Worm (Caenorhabditis elegans) whole organism, young adult: ENCODE measurements around the gene F14D2.15.

ENCODE experiments used
- B0261.1 ChIP-seq: sonication (generic microtip); optimal IDR thresholded peaks from 2 replicates; lab custom pipeline; 2016; ENCODE audit warnings: mild to moderate bottlenecking, missing genetic modification characterization, moderate library complexity, missing compliant biosample characterization
- C06A6.2 ChIP-seq: fragments of 200-800 bp; sonication (Bioruptor generic); conservative IDR thresholded peaks from 2 replicates; pipeline ENCODE4 v1.3.6; 2022; ENCODE audit warnings: missing genetic modification characterization, missing compliant biosample characterization
- F10E7.11 ChIP-seq: sonication (generic microtip); optimal IDR thresholded peaks from 2 replicates; lab custom pipeline; 2017; ENCODE audit warnings: mild to moderate bottlenecking, missing genetic modification characterization, moderate library complexity, missing compliant biosample characterization
- F22D6.2 ChIP-seq: sonication (generic microtip); optimal IDR thresholded peaks from 2 replicates; lab custom pipeline; 2016; ENCODE audit warnings: mild to moderate bottlenecking, missing genetic modification characterization, missing compliant biosample characterization
- F57C9.4 ChIP-seq: sonication (generic microtip); optimal IDR thresholded peaks from 2 replicates; lab custom pipeline; 2017; ENCODE audit warnings: mild to moderate bottlenecking, missing genetic modification characterization, missing compliant biosample characterization
- K11D2.4 ChIP-seq: fragments of 200-800 bp; sonication (Bioruptor generic); IDR thresholded peaks from 2 replicates; pipeline ENCODE4 v1.3.6; 2022; ENCODE audit warnings: missing genetic modification reagents, missing genetic modification characterization, missing compliant biosample characterization
- T26A5.8 ChIP-seq: sonication (generic microtip); optimal IDR thresholded peaks from 2 replicates; lab custom pipeline; 2016; ENCODE audit warnings: missing genetic modification characterization, missing compliant biosample characterization
- Y67H2A.10 ChIP-seq: fragments of 200-800 bp; sonication (Bioruptor generic); conservative IDR thresholded peaks from 2 replicates; pipeline ENCODE4 v1.3.6; 2022; ENCODE audit warnings: missing genetic modification reagents, missing genetic modification characterization, missing compliant biosample characterization
- Y95B8A.8 ChIP-seq: fragments of 200-800 bp; sonication (Bioruptor generic); IDR thresholded peaks from 2 replicates; pipeline ENCODE4 v1.3.6; 2022; ENCODE audit warnings: missing genetic modification reagents, missing genetic modification characterization, missing compliant biosample characterization
- aptf-2 ChIP-seq: fragments of 200-800 bp; sonication (Bioruptor generic); conservative IDR thresholded peaks from 2 replicates; pipeline ENCODE4 v1.3.6; 2022; ENCODE audit warnings: missing genetic modification reagents, missing genetic modification characterization, missing compliant biosample characterization
- aptf-3 ChIP-seq: fragments of 200-800 bp; sonication (Bioruptor generic); IDR thresholded peaks from 2 replicates; pipeline ENCODE4 v1.3.6; 2022; ENCODE audit warnings: missing genetic modification characterization, missing compliant biosample characterization
- attf-3 ChIP-seq: fragments of 200-800 bp; sonication (Bioruptor generic); conservative IDR thresholded peaks from 2 replicates; pipeline ENCODE4 v1.3.6; 2022; ENCODE audit warnings: missing genetic modification reagents, missing genetic modification characterization, missing compliant biosample characterization
- attf-5 ChIP-seq: fragments of 200-800 bp; sonication (Bioruptor generic); optimal IDR thresholded peaks from 2 replicates; lab custom pipeline; 2018; ENCODE audit warnings: mild to moderate bottlenecking, missing genetic modification characterization, missing compliant biosample characterization
- cebp-1 ChIP-seq, 2 experiments: fragments of 200-800 bp in 1 of 2; sonication (Bioruptor generic) in 1 of 2; sonication (generic microtip) in 1 of 2; IDR thresholded peaks in 1 of 2; optimal IDR thresholded peaks in 1 of 2; 2 replicates each; pipeline versions ENCODE4 v1.3.6 to Lab custom; 2017 to 2022; ENCODE audit warnings: missing compliant biosample characterization in 2 of 2, missing genetic modification characterization in 2 of 2, mild to moderate bottlenecking in 1 of 2, missing genetic modification reagents in 1 of 2, moderate library complexity in 1 of 2
- ceh-27 ChIP-seq: fragments of 200-800 bp; sonication (Bioruptor generic); optimal IDR thresholded peaks from 2 replicates; lab custom pipeline; 2018; ENCODE audit warnings: mild to moderate bottlenecking, missing genetic modification characterization, moderate library complexity, missing compliant biosample characterization
- ceh-79 ChIP-seq: sonication (generic microtip); optimal IDR thresholded peaks from 2 replicates; lab custom pipeline; 2017; ENCODE audit warnings: mild to moderate bottlenecking, missing genetic modification characterization, missing compliant biosample characterization
- chd-7 ChIP-seq: sonication (generic microtip); optimal IDR thresholded peaks from 2 replicates; lab custom pipeline; 2016; ENCODE audit warnings: mild to moderate bottlenecking, missing genetic modification characterization, moderate library complexity, missing compliant biosample characterization
- die-1 ChIP-seq: sonication (generic microtip); optimal IDR thresholded peaks from 2 replicates; lab custom pipeline; 2016; ENCODE audit warnings: missing genotype, mild to moderate bottlenecking, missing genetic modification characterization, missing compliant biosample characterization
- efl-1 ChIP-seq: fragments of 150-350 bp; optimal IDR thresholded peaks from 2 replicates; lab custom pipeline; 2014; ENCODE audit warnings: missing biosample characterization, missing genetic modification reagents, missing genetic modification characterization
- let-526 ChIP-seq: fragments of 200-800 bp; sonication (Bioruptor generic); IDR thresholded peaks from 2 replicates; pipeline ENCODE4 v1.3.6; 2022; ENCODE audit warnings: missing genetic modification reagents, missing genetic modification characterization, missing compliant biosample characterization
- lin-26 ChIP-seq: fragments of 200-800 bp; sonication (Bioruptor generic); IDR thresholded peaks from 2 replicates; pipeline ENCODE4 v1.3.6; 2022; ENCODE audit warnings: missing genetic modification reagents, missing genetic modification characterization, missing compliant biosample characterization
- madf-6 ChIP-seq: fragments of 200-800 bp; sonication (Bioruptor generic); IDR thresholded peaks from 2 replicates; pipeline ENCODE4 v1.3.6; 2022; ENCODE audit warnings: missing genetic modification reagents, missing genetic modification characterization, missing compliant biosample characterization
- mel-28 ChIP-seq: sonication (generic microtip); optimal IDR thresholded peaks from 2 replicates; lab custom pipeline; 2016; ENCODE audit warnings: borderline replicate concordance, mild to moderate bottlenecking, missing genetic modification characterization, missing compliant biosample characterization
- mxl-1 ChIP-seq: sonication (generic microtip); optimal IDR thresholded peaks from 2 replicates; lab custom pipeline; 2016; ENCODE audit warnings: missing genetic modification characterization, missing compliant biosample characterization
- nfya-2 ChIP-seq: fragments of 200-800 bp; sonication (Bioruptor generic); IDR thresholded peaks from 2 replicates; pipeline ENCODE4 v1.3.6; 2022; ENCODE audit warnings: missing genetic modification reagents, missing genetic modification characterization, missing compliant biosample characterization
- nfyb-1 ChIP-seq: fragments of 200-800 bp; sonication (Bioruptor generic); IDR thresholded peaks from 2 replicates; pipeline ENCODE4 v1.3.6; 2022; ENCODE audit warnings: missing genetic modification reagents, missing genetic modification characterization, missing compliant biosample characterization
- nhr-120 ChIP-seq: fragments of 200-800 bp; sonication (Bioruptor generic); IDR thresholded peaks from 2 replicates; pipeline ENCODE4 v1.3.6; 2022; ENCODE audit warnings: missing genetic modification characterization, missing compliant biosample characterization
- nhr-179 ChIP-seq: sonication (generic microtip); optimal IDR thresholded peaks from 2 replicates; lab custom pipeline; 2016; ENCODE audit warnings: mild to moderate bottlenecking, missing genetic modification characterization, missing compliant biosample characterization
- pha-4 ChIP-seq: fragments of 150-350 bp; sonication (generic microtip); optimal IDR thresholded peaks from 2 replicates; lab custom pipeline; 2014; ENCODE audit warnings: missing biosample characterization, missing genetic modification reagents, missing genetic modification characterization
- sdz-38 ChIP-seq: sonication (generic microtip); optimal IDR thresholded peaks from 2 replicates; lab custom pipeline; 2016; ENCODE audit warnings: missing genotype, missing genetic modification characterization, missing compliant biosample characterization
- snpc-1.1 ChIP-seq: sonication (generic microtip); optimal IDR thresholded peaks from 2 replicates; lab custom pipeline; 2017; ENCODE audit warnings: missing genetic modification characterization, mild to moderate bottlenecking, missing compliant biosample characterization, antibody characterized with exemption, moderate library complexity, missing genotype, missing genetic modification reagents; ENCODE audit not compliant: insufficient read depth
- somi-1 ChIP-seq: fragments of 200-800 bp; sonication (Bioruptor generic); optimal IDR thresholded peaks from 2 replicates; lab custom pipeline; 2018; ENCODE audit warnings: mild to moderate bottlenecking, missing genetic modification characterization, missing compliant biosample characterization
- tbp1 ChIP-seq: fragments of 200-800 bp; sonication (Bioruptor generic); optimal IDR thresholded peaks from 2 replicates; lab custom pipeline; 2018; ENCODE audit warnings: mild to moderate bottlenecking, missing genetic modification characterization, missing compliant biosample characterization
- xnd-1 ChIP-seq: sonication (generic microtip); optimal IDR thresholded peaks from 2 replicates; lab custom pipeline; 2016; ENCODE audit warnings: missing genotype, missing genetic modification reagents, missing genetic modification characterization, missing compliant biosample characterization
- ztf-26 ChIP-seq: sonication (generic microtip); optimal IDR thresholded peaks from 2 replicates; lab custom pipeline; 2017; ENCODE audit warnings: missing genetic modification characterization, missing compliant biosample characterization
- ztf-28 ChIP-seq: fragments of 200-800 bp; sonication (Bioruptor generic); IDR thresholded peaks from 2 replicates; pipeline ENCODE4 v1.3.6; 2022; ENCODE audit warnings: missing genetic modification reagents, missing genetic modification characterization, missing compliant biosample characterization

Gene F14D2.15

DNA sequence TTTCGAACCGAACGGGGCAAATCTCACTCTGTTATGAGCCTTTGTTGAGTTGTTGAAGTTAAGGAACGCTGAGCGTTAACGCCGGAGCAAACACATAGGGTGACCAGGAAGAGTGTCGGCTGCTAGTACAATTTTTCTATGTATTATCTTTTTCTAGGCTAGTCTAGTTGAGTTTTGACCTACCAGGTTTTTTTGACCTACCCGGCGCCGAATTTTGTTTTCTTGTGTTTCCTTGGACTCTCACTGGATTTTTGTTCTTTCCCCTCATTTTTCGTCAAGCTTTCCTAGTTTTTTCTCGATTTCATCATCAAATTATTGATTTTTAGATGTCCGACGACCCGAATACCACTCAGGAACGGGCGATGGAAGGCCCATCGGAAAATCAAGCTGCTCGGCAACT is 37.9 kb upstream of the F14D2.15 start, which contains the start of gene T06D4.1 (continued):
- no peak for TF ChIP-seq attf-5 (GFP tag; lab: Kevin White, UChicago)
- TF ChIP-seq die-1 = no peak
- TF ChIP-seq sdz-38 (tag; lab: Kevin White, UChicago) = no peak
- TF ChIP-seq F22D6.2 (tag; lab: Kevin White, UChicago) = no peak
- TF ChIP-seq madf-6 (GFP tag; lab: Robert Waterston, UW) = peak; percentile 69
- no peak for TF ChIP-seq xnd-1 (tag; lab: Kevin White, UChicago)
- no peak for TF ChIP-seq ceh-79 (tag; lab: Kevin White, UChicago)
- TF ChIP-seq lin-26 (GFP tag; lab: Robert Waterston, UW) = no peak
- no peak for TF ChIP-seq ztf-26 (tag; lab: Kevin White, UChicago)
- TF ChIP-seq tbp1 (GFP tag; lab: Kevin White, UChicago) = no peak
- peak; percentile 80 for TF ChIP-seq efl-1 (GFP tag; lab: Kevin White, UChicago)
- TF ChIP-seq chd-7 (tag; lab: Kevin White, UChicago) = no peak

DNA sequence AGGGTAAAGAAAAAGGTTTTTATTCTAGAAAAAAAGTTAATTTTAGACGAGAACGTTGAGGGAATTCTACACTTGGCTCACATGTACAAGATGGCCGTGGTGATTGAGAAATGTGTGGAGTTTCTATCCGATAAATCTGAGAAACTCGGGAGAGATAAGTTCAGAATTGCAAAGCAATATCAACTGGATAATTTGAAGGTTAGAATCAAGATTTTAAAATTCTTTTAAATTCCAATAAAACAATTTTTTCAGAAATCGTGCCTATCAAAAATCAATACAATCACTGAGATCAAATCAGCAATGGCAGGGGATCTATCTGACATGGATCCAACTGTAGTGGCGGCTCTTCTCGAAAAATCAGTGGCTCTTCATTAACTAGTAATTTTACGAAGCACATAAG is 34.7 kb upstream of the F14D2.15 start, which contains the start of gene Y49F6C.2:
Gene Y49F6C.2 (plus strand): TSS at position 301 of the 400 bp plus-strand sequence.
- TF ChIP-seq mel-28 (no peak), xnd-1 (tag; lab: Kevin White, UChicago) (no peak), attf-3 (GFP tag; lab: Robert Waterston, UW) (no peak), Y67H2A.10 (GFP tag; lab: Robert Waterston, UW) (no peak), nhr-120 (GFP tag; lab: Robert Waterston, UW) (no peak), B0261.1 (tag; lab: Kevin White, UChicago) (no peak), F10E7.11 (no peak)
- TF ChIP-seq, all 124 proteins: peak for 0

ce11 chrII:3376789-3377188 is 33.2 kb upstream of the F14D2.15 start, which contains the start of gene bath-9:
TSS of gene bath-9 (plus strand) at chrII:3377089.
- no peak for TF ChIP-seq T26A5.8 (tag; lab: Kevin White, UChicago)
- TF ChIP-seq pha-4 (tag; lab: Kevin White, UChicago) = no peak
- TF ChIP-seq snpc-1.1 = no peak
- no peak for TF ChIP-seq Y67H2A.10 (GFP tag; lab: Robert Waterston, UW)
- TF ChIP-seq nhr-179 = no peak
- no peak for TF ChIP-seq aptf-2
- TF ChIP-seq ztf-28 = no peak
- TF ChIP-seq F57C9.4 (tag; lab: Kevin White, UChicago) = no peak
- no peak for TF ChIP-seq nfya-2 (GFP tag; lab: Robert Waterston, UW)
- no peak for TF ChIP-seq ceh-27 (GFP tag; lab: Kevin White, UChicago)
- no peak for TF ChIP-seq aptf-3 (GFP tag; lab: Robert Waterston, UW)
- TF ChIP-seq C06A6.2 (GFP tag; lab: Robert Waterston, UW) = no peak
- TF ChIP-seq mxl-1 (tag; lab: Kevin White, UChicago) = no peak
- TF ChIP-seq nfyb-1 (GFP tag; lab: Robert Waterston, UW) = no peak

DNA sequence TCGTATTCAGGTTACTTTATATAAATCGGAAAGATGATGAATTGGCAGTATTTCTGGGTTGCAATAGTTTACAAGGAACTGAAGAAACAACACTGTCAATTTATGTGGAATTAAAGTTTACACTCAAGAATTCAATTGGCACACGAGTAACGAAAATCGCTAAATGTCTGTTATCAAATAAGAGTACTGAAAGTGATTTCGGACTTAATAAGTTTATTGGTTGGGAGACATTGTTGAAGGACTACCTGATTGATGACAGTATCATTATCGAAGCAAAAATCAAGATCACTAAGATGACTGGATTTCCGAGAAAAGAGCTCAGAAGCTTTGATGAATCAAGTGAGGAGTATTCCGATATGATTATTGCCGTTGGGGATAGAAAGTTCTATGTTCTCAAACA is 31.7 kb upstream of the F14D2.15 start:
- TF ChIP-seq K11D2.4 (GFP tag; lab: Robert Waterston, UW) (no peak), cebp-1 (GFP tag; IDR thresholded peaks at IDR 0.05; lab: Robert Waterston, UW) (no peak), cebp-1 (tag; optimal IDR thresholded peaks at IDR 0.05; lab: Kevin White, UChicago) (no peak), Y67H2A.10 (GFP tag; lab: Robert Waterston, UW) (no peak), somi-1 (GFP tag; lab: Kevin White, UChicago) (no peak), Y95B8A.8 (GFP tag; lab: Robert Waterston, UW) (no peak), let-526 (GFP tag; lab: Robert Waterston, UW) (no peak)
